Worm (Caenorhabditis elegans) whole organism, L4/young adult: ENCODE results near the gene mvk-1.
A peak's percentile ranks its signal among the peaks of the same experiment; 100 is the strongest.

Experiments
- W03F9.2 ChIP-seq: fragments of 150-350 bp; optimal IDR thresholded peaks from 2 replicates; lab custom pipeline; 2014; ENCODE audit warnings: missing biosample characterization, missing genetic modification characterization
- dao-5 ChIP-seq: sonication (generic microtip); optimal IDR thresholded peaks from 2 replicates; lab custom pipeline; 2016; ENCODE audit warnings: missing genotype, missing genetic modification characterization, moderate library complexity, missing compliant biosample characterization
- him-1 ChIP-seq: sonication (generic microtip); optimal IDR thresholded peaks from 2 replicates; lab custom pipeline; 2016; ENCODE audit warnings: missing genotype, missing genetic modification reagents, missing genetic modification characterization, missing compliant biosample characterization

The mvk-1 gene

DNA sequence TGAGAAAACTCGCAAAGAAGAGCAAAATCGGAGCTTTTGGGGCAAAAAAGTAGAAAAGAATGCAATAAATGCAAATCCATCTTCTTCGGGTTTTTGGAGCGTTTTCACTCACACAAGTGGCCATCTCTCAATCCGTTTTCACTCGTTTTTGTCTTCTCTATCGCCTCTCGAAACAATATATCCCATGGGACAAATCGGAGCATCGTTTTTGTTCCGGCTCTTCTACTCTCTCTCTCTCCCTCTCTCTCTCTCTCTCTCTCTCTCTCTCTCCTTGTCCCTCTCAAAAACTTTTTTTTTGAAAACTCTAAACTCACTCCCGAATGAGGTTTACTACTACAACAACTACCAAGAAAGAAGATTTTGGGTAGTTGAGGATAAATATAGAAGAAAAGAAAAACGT lies 5.5 kb upstream of the mvk-1 start:
- TF ChIP-seq dao-5 (tag; lab: Kevin White, UChicago): no peak
- TF ChIP-seq him-1: peak; percentile 10

DNA sequence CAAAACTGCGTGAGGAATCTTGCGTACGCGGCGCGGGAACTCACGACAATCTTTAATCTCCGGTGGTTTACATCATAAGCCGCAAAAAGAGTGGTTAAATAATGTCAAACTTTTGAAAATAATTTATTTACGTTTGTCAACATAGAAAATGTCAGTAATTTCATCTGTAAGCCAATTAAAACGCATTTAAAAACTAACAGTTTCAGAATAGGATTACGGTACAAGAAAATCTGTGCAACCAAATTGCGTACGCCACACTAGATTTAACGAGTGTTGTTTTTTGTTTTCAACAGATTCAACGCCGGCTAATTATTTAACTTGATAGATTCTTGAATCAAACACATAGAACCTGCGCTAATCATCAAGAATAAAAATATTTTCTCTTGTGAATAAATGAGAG lies 4.7 kb upstream of the mvk-1 start:
- TF ChIP-seq dao-5 (tag; lab: Kevin White, UChicago): no peak
- TF ChIP-seq W03F9.2 (tag; lab: Kevin White, UChicago): no peak
- no peak for TF ChIP-seq him-1

DNA sequence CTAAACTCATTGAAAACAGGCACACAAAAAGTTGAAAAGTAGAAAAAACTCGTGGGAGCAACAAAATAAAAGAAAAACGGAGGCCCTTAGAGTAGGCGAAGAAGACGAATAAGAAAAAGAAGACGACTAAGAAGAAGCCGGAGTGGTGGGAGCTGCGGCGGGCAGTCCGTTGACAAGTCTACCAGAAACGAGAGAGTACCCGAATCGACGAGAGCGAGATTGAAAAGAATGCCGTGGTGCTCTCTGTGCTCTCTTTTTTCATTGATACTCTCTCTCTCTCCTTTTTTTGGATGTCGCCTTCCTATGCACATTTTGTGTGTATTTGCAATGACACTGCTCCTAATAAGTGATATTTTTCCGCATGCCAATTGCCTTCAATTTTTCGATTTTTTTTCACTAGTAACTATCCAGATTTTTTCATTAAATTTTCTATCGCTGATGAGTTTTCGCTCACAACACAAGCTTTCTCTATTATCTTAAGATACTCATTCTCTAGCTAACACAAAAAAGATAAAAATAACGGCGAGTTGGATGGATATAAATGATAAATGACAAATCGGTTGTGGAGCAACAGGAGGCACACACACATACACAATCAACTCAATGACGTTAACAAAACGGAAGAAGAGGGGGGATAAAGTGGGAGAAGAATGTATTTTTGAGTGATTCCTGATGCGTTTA lies 4.0 kb upstream of the mvk-1 start:
- peak; percentile 12 for TF ChIP-seq W03F9.2 (tag; lab: Kevin White, UChicago)
- no peak for TF ChIP-seq dao-5 (tag; lab: Kevin White, UChicago)
- TF ChIP-seq him-1: peak; percentile 65

DNA sequence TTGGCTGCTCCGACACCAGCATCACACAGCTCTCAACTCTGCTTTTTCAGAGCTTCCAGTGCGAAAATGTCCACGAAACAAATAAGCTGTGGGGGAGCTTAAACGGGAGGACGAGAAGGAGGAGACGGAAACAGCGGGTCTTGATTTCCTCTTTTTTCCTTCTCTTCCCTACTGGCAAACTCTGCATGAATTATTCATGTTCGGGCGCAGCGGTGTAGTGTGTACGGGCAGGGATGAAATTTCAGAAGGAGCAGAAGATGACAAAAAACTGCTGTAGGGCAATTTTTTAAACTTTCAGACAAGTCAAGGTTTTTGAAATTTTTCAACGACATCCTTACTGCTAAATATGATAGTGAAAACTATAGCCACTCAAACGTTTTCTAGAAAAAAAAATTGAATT lies 3.2 kb upstream of the mvk-1 start:
- TF ChIP-seq him-1 (no peak), dao-5 (tag; lab: Kevin White, UChicago) (no peak), W03F9.2 (tag; lab: Kevin White, UChicago) (no peak)

DNA sequence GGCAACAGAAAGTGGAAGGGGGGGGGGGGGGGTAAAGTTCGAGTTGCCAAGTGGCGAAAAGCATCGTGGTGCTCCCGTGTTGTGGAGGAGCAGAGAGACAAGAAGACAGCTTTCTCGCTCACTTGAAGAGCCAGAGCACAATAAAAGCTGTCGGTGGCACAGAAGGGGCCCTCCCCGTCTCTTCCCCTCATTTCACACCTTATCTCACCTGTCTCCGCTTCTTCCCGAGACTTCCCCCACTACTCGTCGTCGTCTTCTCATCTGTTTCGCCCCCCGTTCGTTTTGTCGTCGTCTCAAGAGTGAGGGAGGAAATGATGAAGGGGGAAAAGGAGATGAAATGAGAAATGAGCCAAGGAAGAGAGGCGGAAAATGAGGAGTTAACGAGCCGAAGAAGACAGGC lies 2.4 kb upstream of the mvk-1 start:
- TF ChIP-seq him-1 (no peak), W03F9.2 (tag; lab: Kevin White, UChicago) (no peak), dao-5 (tag; lab: Kevin White, UChicago) (no peak)

DNA sequence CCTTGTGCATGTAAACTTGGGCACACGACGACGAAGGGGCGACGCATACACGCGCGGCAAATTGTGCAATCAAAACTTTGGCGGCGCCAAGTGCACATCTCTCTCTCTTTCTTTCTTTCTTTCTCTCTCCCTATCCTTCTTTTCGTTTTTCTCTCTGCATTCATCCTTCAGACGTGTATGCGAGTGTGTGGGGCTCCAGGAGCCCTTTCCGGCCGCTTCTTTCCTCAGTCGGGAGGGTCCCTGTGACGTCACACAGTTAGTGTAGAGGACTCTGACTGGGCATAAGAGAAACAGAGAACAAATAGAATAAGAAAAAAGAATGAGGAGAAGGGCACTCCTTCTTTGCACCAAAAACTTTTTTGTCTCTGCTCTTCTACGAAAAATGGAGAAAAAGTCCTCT lies 1.4 kb upstream of the mvk-1 start:
- TF ChIP-seq W03F9.2 (tag; lab: Kevin White, UChicago): no peak
- TF ChIP-seq dao-5 (tag; lab: Kevin White, UChicago): no peak
- TF ChIP-seq him-1: peak; percentile 82

DNA sequence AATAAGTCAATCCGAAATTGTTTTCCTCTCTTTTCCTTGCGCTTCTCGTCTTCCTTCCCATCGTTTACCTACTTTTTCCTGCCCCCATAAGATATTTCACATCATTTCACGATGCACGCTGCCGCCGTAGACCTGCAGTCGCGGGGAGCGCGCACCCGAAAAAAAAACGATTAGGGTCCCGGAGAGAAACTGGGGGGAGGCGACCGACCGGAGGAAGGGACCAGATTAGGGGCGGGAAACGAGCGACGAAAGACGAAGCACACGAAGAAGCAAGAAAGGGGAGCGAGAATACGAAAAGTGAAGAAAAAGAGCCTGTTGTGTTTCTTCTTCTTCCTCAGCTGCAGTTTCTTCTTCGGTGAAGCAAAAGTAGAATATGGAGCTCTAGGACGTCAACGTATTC lies 867 bp downstream of the mvk-1 start:
- TF ChIP-seq him-1: peak; percentile 30
- no peak for TF ChIP-seq W03F9.2 (tag; lab: Kevin White, UChicago)

DNA sequence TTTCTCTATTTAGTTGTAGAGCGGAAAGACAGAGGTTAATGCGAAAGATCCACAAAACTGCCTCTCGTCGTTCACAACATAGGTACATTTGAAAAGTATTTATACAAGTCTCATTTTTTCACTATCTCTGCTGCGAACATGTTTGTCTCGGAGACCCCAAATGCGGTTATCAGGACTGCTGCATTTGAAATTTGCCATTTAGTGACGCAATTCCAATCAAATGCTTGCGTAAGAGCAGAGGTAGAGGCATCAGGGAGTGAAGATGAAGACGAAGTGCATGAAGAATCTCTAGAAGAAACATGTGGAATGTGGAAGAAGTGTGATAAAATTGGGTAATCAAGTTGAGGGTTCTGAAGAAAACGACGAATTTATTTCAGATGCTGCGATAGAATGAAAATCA lies 2.0 kb downstream of the mvk-1 start:
- TF ChIP-seq him-1 (no peak), W03F9.2 (tag; lab: Kevin White, UChicago) (no peak), dao-5 (tag; lab: Kevin White, UChicago) (no peak)

DNA sequence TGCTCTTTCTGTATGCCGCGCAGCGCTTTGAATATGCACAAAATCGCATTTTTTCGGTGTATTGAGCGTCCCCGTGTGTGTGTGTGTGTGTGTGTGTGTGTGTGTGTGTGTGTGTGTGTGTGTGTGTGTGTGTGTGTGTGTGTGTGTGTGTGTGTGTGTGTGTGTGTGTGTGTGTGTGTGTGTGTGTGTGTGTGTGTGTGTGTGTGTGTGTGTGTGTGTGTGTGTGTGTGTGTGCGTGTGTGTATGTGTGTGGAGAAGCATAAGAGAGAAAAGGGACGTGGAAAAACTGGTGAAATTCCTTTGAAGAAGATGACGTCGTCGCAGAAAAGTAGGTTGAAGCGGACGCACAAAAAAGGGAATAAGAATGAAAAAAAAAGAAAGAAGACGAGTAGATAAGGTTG lies 2.7 kb downstream of the mvk-1 start:
- peak; percentile 80 for TF ChIP-seq him-1

DNA sequence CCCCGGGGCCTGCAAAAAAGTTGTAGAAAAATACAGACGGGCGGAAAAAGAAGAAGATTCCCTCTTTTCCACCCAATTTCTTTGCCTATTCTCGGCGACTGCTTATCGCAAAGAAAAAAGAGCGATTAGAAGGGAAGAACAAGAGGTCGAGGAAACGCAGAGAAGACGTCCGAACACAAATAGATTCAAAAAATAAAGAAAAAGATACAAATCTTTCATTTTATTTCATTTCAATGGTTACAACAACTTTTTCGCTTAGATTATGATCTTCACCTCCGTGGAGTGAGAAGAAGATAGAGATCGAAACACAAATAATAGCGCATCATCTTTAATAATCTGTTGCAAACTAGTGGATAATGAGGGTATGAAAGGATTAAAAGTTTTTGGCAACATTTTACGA lies 4.0 kb downstream of the mvk-1 start:
- TF ChIP-seq W03F9.2 (tag; lab: Kevin White, UChicago) (no peak), dao-5 (tag; lab: Kevin White, UChicago) (no peak), him-1 (no peak)

DNA sequence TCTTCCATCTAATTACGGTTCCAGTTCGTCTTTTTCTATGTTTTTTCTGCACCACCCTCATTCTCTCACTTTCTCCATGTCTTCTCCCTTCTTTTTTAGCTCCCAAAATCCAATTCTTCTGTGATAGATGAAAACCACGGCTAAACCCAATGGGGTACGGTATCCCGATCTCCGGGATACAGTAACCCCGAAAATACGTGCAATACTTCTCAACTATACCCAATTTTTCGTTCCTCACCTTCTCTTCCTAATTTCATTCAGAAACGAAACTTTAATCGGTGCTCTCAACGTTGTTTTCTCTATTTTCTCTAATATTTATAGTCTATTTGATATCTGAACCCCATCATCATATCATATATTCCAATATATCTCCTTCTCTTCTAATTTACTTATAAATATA lies 12.4 kb downstream of the mvk-1 start:
- TF ChIP-seq W03F9.2 (tag; lab: Kevin White, UChicago): no peak
- TF ChIP-seq dao-5 (tag; lab: Kevin White, UChicago): no peak
- no peak for TF ChIP-seq him-1

DNA sequence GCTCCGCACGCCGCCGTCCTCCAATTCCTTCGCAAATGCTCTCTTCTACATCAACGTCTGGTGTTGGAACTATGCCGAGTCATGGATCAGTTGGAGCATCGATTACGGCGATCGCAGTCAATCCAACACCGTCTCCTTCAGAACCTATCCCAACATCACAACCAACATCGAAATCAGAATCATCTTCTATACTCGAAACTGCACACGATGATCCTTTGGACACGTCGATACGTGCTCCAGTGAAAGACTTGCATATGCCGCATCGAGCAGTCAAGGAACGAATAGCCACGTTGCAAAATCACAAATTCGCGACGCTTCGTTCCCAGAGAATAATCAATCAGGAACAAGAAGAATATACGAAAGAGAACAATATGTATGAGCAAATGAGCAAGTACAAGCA lies 15.1 kb downstream of the mvk-1 start:
- TF ChIP-seq dao-5 (tag; lab: Kevin White, UChicago) (no peak), him-1 (no peak), W03F9.2 (tag; lab: Kevin White, UChicago) (no peak)

DNA sequence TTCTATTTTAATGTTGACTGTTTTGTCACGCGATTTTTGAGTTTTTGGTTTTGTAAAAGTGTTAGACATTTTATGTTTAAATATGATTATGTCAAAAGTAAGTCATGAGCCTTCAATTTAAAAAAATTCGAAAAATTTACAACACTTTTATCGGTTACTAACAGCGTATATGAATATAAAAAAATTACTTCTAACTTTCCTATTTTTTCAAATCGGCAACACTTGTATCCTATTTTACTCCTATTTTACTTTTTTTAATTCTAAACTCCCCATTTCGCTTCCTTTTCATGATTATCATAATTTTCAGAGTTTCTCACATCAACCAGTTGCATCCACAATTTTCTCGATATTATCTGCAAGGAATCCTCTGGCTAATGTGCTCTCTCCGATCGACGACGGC lies 17.8 kb downstream of the mvk-1 start, which contains the start of gene kin-18:
kin-18 (plus strand) TSS at position 301 of the 400 bp plus-strand sequence.
- TF ChIP-seq dao-5 (tag; lab: Kevin White, UChicago) (no peak), him-1 (no peak), W03F9.2 (tag; lab: Kevin White, UChicago) (no peak)

DNA sequence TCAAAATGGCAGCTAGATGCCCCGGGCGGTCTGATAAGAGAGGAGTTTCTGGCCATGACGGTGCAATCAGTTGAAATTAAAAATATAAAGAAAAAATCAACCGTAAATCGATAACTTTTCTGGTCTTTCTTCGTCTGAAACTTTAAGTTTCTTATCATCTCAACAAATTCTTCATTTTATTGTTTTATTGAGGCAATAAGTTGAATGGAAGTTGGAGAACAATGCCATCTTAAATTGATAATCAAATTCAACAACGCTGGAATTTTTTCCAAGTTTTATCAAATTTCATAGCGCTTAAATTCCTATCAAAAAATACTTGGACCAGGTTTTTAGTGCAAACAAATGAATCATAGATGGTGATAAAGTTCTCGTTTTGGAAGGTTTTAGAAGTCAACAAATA lies 19.1 kb downstream of the mvk-1 start:
- TF ChIP-seq him-1 (no peak), dao-5 (tag; lab: Kevin White, UChicago) (no peak), W03F9.2 (tag; lab: Kevin White, UChicago) (no peak)

DNA sequence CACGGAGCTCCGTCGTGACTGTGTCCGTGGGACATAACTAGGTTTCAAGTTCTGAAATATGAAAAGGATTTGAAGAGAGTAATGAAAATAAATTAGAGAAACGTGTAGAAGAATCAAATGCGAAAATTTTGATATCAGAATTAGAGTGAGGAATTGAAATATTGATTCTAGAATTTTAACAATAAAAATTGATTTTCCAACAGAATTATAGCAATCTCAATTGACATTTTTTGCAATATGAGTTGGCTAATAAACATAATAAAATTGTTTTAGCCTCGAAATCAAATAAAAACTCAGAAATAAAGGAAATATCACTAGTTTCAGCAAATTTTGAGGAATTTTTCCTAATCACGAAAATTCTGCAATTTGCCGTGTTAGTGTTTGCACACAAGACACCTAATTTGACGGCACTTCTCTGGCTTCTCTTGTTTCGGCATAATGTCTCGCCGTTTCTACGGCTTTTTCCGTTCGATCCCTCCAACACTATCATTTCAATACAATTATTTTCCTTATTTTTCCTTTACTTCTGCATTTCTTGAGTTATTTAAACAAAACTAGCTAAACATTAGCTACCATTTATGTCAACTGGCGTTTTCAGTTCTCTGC lies 19.7 kb downstream of the mvk-1 start, which contains the start of gene nmt-1:
nmt-1 (minus strand) TSS at position 51 of the 606 bp plus-strand sequence.
- TF ChIP-seq him-1 (no peak), W03F9.2 (tag; lab: Kevin White, UChicago) (peak; percentile 36)
